Worm (Caenorhabditis elegans) whole organism, L1 larva: ENCODE results near the gene F58G1.3.

ENCODE experiments used
- aha-1 ChIP-seq: fragments of 150-350 bp; optimal IDR thresholded peaks from 2 replicates; lab custom pipeline; 2014; ENCODE audit warnings: missing biosample characterization, missing genetic modification characterization
- ama-1 ChIP-seq: fragments of 150-350 bp; optimal IDR thresholded peaks from 2 replicates; lab custom pipeline; 2014
- ceh-8 ChIP-seq: fragments of 200-800 bp; sonication (Bioruptor generic); optimal IDR thresholded peaks from 2 replicates; lab custom pipeline; 2018; ENCODE audit warnings: mild to moderate bottlenecking, missing genetic modification characterization, moderate library complexity, missing compliant biosample characterization
- efl-1 ChIP-seq, 4 experiments: fragments of 150-350 bp; optimal IDR thresholded peaks in 3 of 4; peaks in 1 of 4; 1 replicate in 1 of 4; 2 replicates in 3 of 4; lab custom pipeline; 2014; ENCODE audit warnings: missing biosample characterization in 2 of 4, missing genetic modification characterization in 2 of 4, missing genetic modification reagents in 2 of 4
- elt-3 ChIP-seq, 6 experiments: fragments of 150-350 bp in 1 of 6; sonication (generic microtip); optimal IDR thresholded peaks; 2 replicates each; lab custom pipeline; 2017 to 2018; ENCODE audit warnings: missing biosample characterization in 6 of 6, missing genetic modification characterization in 6 of 6, inconsistent platforms in 1 of 6
- fkh-10 ChIP-seq: sonication (generic microtip); optimal IDR thresholded peaks from 2 replicates; lab custom pipeline; 2017; ENCODE audit warnings: missing biosample characterization, missing genetic modification reagents, missing genetic modification characterization
- lin-13 ChIP-seq: fragments of 150-350 bp; optimal IDR thresholded peaks from 2 replicates; lab custom pipeline; 2014; ENCODE audit warnings: missing biosample characterization, missing genetic modification reagents, missing genetic modification characterization
- mdl-1 ChIP-seq, 2 experiments: fragments of 150-350 bp; optimal IDR thresholded peaks; 2 replicates each; lab custom pipeline; 2014 to 2017; ENCODE audit warnings: missing biosample characterization in 2 of 2, missing genetic modification characterization in 2 of 2, inconsistent platforms in 1 of 2
- nhr-12 ChIP-seq: sonication (generic microtip); optimal IDR thresholded peaks from 2 replicates; lab custom pipeline; 2017; ENCODE audit warnings: missing biosample characterization, missing genetic modification characterization
- nhr-77 ChIP-seq: fragments of 150-350 bp; optimal IDR thresholded peaks from 2 replicates; lab custom pipeline; 2014; ENCODE audit warnings: missing biosample characterization, missing genetic modification characterization
- tbx-2 ChIP-seq: sonication (generic microtip); optimal IDR thresholded peaks from 2 replicates; lab custom pipeline; 2016; ENCODE audit warnings: missing genetic modification characterization, missing compliant biosample characterization
- unc-130 ChIP-seq: fragments of 150-350 bp; optimal IDR thresholded peaks from 2 replicates; lab custom pipeline; 2017; ENCODE audit warnings: missing biosample characterization, missing genetic modification characterization, inconsistent platforms
- unc-62 ChIP-seq: fragments of 150-350 bp; optimal IDR thresholded peaks from 2 replicates; lab custom pipeline; 2014; ENCODE audit warnings: missing biosample characterization, missing genetic modification reagents, missing genetic modification characterization

DNA sequence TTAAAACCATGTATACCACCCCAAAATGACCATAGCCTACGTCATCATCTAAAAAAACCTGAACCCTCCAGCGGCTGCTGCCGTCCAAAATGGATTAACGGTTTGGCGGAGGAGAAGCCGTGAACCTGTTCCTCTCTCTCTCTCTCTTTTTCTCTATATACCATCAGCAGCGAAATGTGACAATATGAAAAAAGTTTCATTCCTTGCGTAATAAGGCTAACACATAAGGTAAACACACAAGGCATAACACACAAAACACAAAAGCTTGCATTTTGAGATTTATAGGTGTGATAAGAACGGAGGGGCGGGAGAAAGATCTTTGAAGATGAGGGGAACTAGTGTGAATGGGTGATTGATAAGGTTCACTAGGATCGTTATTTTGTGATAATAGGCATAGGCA lies 33.2 kb upstream of the F58G1.3 start:
- TF ChIP-seq ama-1 (lab: Kevin White, UChicago) = no peak
- no peak for TF ChIP-seq fkh-10
- TF ChIP-seq unc-62 (GFP tag; lab: Kevin White, UChicago) = no peak
- no peak for TF ChIP-seq ceh-8 (GFP tag; lab: Kevin White, UChicago)
- TF ChIP-seq tbx-2 (tag; lab: Kevin White, UChicago) = no peak
- no peak for TF ChIP-seq lin-13 (GFP tag; lab: Kevin White, UChicago)
- no peak for TF ChIP-seq nhr-12 (tag; lab: Kevin White, UChicago)
- no peak for TF ChIP-seq elt-3 (tag; optimal IDR thresholded peaks at IDR 0.05; lab: Kevin White, UChicago)
- TF ChIP-seq unc-130 = no peak
- TF ChIP-seq aha-1 (tag; lab: Kevin White, UChicago) = no peak
- TF ChIP-seq efl-1 (optimal IDR thresholded peaks at IDR 0.05; lab: Kevin White, UChicago) = no peak
- TF ChIP-seq efl-1 (GFP tag; optimal IDR thresholded peaks at IDR 0.05 in 1 of 2; lab: Kevin White, UChicago) = no peak
- TF ChIP-seq mdl-1 (tag; optimal IDR thresholded peaks at IDR 0.05; lab: Kevin White, UChicago) = no peak
- TF ChIP-seq nhr-77 = no peak
